Comparison of ENCODE assay signal across 1 fruit fly cellular context in genomic region chr3L:5856081-5856826, dm6.
TF ChIP-seq lines count a peak whose summit lies in the region.

No protein-coding gene starts in this region.

TF ChIP-seq in whole organism, embryonic, 481 proteins besides CTCF, POLR2A, EP300 and RAD21 (continued from another document):
- TF ChIP-seq CG5953 (GFP tag; IDR thresholded peaks at IDR 0.05; lab: Robert Waterston, UW), result no peak
- peak; percentile 60 for TF ChIP-seq Kr (GFP tag; optimal IDR thresholded peaks at IDR 0.05; lab: Kevin White, UChicago)
- no peak for TF ChIP-seq sqz (GFP tag; optimal IDR thresholded peaks at IDR 0.05; lab: Kevin White, UChicago)
- peak; percentile 94 for TF ChIP-seq D (optimal IDR thresholded peaks at IDR 0.05; lab: Kevin White, UChicago)
- TF ChIP-seq D (GFP tag; optimal IDR thresholded peaks at IDR 0.05; lab: Kevin White, UChicago), result no peak
